Fruit fly (Drosophila melanogaster) whole organism, embryonic: ENCODE results near the gene Kdsr.

ENCODE experiments used
- Aef1 ChIP-seq: fragments of 200-800 bp; sonication (Bioruptor generic); IDR thresholded peaks from 3 replicates; pipeline ENCODE4 v1.3.6; 2022; ENCODE audit warnings: missing biosample characterization, missing genetic modification characterization
- B-H2 ChIP-seq: fragments of 200-800 bp; sonication (Bioruptor generic); optimal IDR thresholded peaks from 2 replicates; lab custom pipeline; 2018; ENCODE audit warnings: missing biosample characterization, mild to moderate bottlenecking, missing genetic modification characterization
- CG10274 ChIP-seq: fragments of 200-800 bp; sonication (Bioruptor generic); optimal IDR thresholded peaks from 3 replicates; lab custom pipeline; 2017; ENCODE audit warnings: missing biosample characterization, mild to moderate bottlenecking, missing genetic modification characterization
- CG10431 ChIP-seq: fragments of 200-800 bp; sonication (Bioruptor generic); optimal IDR thresholded peaks from 3 replicates; lab custom pipeline; 2018; ENCODE audit warnings: missing biosample characterization, mild to moderate bottlenecking, missing genetic modification characterization
- CG11247 ChIP-seq: fragments of 200-800 bp; sonication (Bioruptor generic); IDR thresholded peaks from 2 replicates; pipeline ENCODE4 v1.3.6; 2022; ENCODE audit warnings: missing biosample characterization, missing genetic modification characterization
- CG11456 ChIP-seq: fragments of 200-800 bp; sonication (Bioruptor generic); IDR thresholded peaks from 3 replicates; pipeline ENCODE4 v1.3.6; 2022; ENCODE audit warnings: missing biosample characterization, missing genetic modification characterization
- CG11723 ChIP-seq: fragments of 200-800 bp; sonication (Bioruptor generic); optimal IDR thresholded peaks from 2 replicates; lab custom pipeline; 2017; ENCODE audit warnings: missing biosample characterization, mild to moderate bottlenecking, missing genetic modification characterization
- CG12299 ChIP-seq: fragments of 200-800 bp; sonication (Bioruptor generic); optimal IDR thresholded peaks from 2 replicates; lab custom pipeline; 2018; ENCODE audit warnings: missing biosample characterization, mild to moderate bottlenecking, missing genetic modification characterization
- CG15696 ChIP-seq: fragments of 200-800 bp; sonication (Bioruptor generic); optimal IDR thresholded peaks from 2 replicates; lab custom pipeline; 2019; ENCODE audit warnings: missing biosample characterization, mild to moderate bottlenecking, missing genetic modification characterization, moderate library complexity
- CG17186 ChIP-seq: fragments of 200-800 bp; sonication (Bioruptor generic); optimal IDR thresholded peaks from 3 replicates; lab custom pipeline; 2017; ENCODE audit warnings: missing biosample characterization, missing genetic modification reagents, missing genetic modification characterization
- CG3163 ChIP-seq: fragments of 200-800 bp; sonication (Bioruptor generic); optimal IDR thresholded peaks from 3 replicates; lab custom pipeline; 2016; ENCODE audit warnings: missing biosample characterization, missing genetic modification characterization
- CG4360 ChIP-seq: fragments of 200-800 bp; sonication (Bioruptor generic); IDR thresholded peaks from 2 replicates; pipeline ENCODE4 v1.3.6; 2022; ENCODE audit warnings: missing biosample characterization, missing genetic modification characterization
- CG43689 ChIP-seq: fragments of 200-800 bp; sonication (Bioruptor generic); IDR thresholded peaks from 2 replicates; pipeline ENCODE4 v1.3.6; 2022; ENCODE audit warnings: missing biosample characterization, missing genetic modification characterization
- CG4617 ChIP-seq: fragments of 200-800 bp; sonication (Bioruptor generic); optimal IDR thresholded peaks from 3 replicates; lab custom pipeline; 2016; ENCODE audit warnings: missing biosample characterization, missing genetic modification characterization, borderline replicate concordance
- CG5180 ChIP-seq: fragments of 200-800 bp; sonication (Bioruptor generic); optimal IDR thresholded peaks from 3 replicates; lab custom pipeline; 2017; ENCODE audit warnings: missing biosample characterization, missing genetic modification characterization, mild to moderate bottlenecking, moderate library complexity, missing genetic modification reagents
- CG5953 ChIP-seq: fragments of 200-800 bp; sonication (Bioruptor generic); IDR thresholded peaks from 2 replicates; pipeline ENCODE4 v1.3.6; 2022; ENCODE audit warnings: missing biosample characterization, missing genetic modification characterization
- CG6683 ChIP-seq: fragments of 200-800 bp; sonication (Bioruptor generic); optimal IDR thresholded peaks from 2 replicates; lab custom pipeline; 2017; ENCODE audit warnings: missing biosample characterization, mild to moderate bottlenecking, missing genetic modification characterization, missing genetic modification reagents
- CG8478 ChIP-seq: fragments of >200 bp; optimal IDR thresholded peaks from 2 replicates; lab custom pipeline; 2018
- CG8765 ChIP-seq: fragments of 200-800 bp; sonication (Bioruptor generic); IDR thresholded peaks from 2 replicates; pipeline ENCODE4 v1.3.6; 2022; ENCODE audit warnings: missing biosample characterization, missing genetic modification characterization
- Camta ChIP-seq: fragments of 200-800 bp; sonication (Bioruptor generic); optimal IDR thresholded peaks from 2 replicates; lab custom pipeline; 2016; ENCODE audit warnings: missing biosample characterization, missing genetic modification characterization
- Dip2 ChIP-seq: fragments of 200-800 bp; sonication (Bioruptor generic); IDR thresholded peaks from 2 replicates; pipeline ENCODE4 v1.3.6; 2022; ENCODE audit warnings: missing biosample characterization, missing genetic modification characterization
- Dref ChIP-seq: fragments of 200-800 bp; sonication (Bioruptor generic); IDR thresholded peaks from 2 replicates; pipeline ENCODE4 v1.3.6; 2022; ENCODE audit warnings: missing biosample characterization, missing genetic modification characterization
- E2f2 ChIP-seq: fragments of 200-800 bp; sonication (Bioruptor generic); IDR thresholded peaks from 2 replicates; pipeline ENCODE4 v1.3.6; 2022; ENCODE audit warnings: missing biosample characterization, missing genetic modification characterization
- ERR ChIP-seq: fragments of 200-800 bp; sonication (Bioruptor generic); optimal IDR thresholded peaks from 2 replicates; lab custom pipeline; 2016; ENCODE audit warnings: missing biosample characterization, missing genetic modification characterization
- Eip74EF ChIP-seq, 2 experiments: fragments of 200-800 bp in 1 of 2; fragments of >200 bp in 1 of 2; sonication (Bioruptor generic) in 1 of 2; optimal IDR thresholded peaks; 2 replicates each; lab custom pipeline; 2017 to 2019; ENCODE audit warnings: missing biosample characterization in 2 of 2, missing genetic modification characterization in 2 of 2, mild to moderate bottlenecking in 1 of 2, moderate library complexity in 1 of 2
- Gsc ChIP-seq: fragments of 200-800 bp; sonication (Bioruptor generic); IDR thresholded peaks from 2 replicates; pipeline ENCODE4 v1.3.6; 2022; ENCODE audit warnings: missing biosample characterization, missing genetic modification characterization
- Hand ChIP-seq: fragments of 200-800 bp; sonication (Bioruptor generic); optimal IDR thresholded peaks from 2 replicates; lab custom pipeline; 2017; ENCODE audit warnings: mild to moderate bottlenecking, missing biosample characterization, missing genetic modification reagents, missing genetic modification characterization
- Hsf ChIP-seq: fragments of 200-800 bp; sonication (Bioruptor generic); optimal IDR thresholded peaks from 3 replicates; lab custom pipeline; 2016; ENCODE audit warnings: missing biosample characterization, missing genetic modification characterization
- NC2β ChIP-seq: fragments of 200-800 bp; sonication (Bioruptor generic); optimal IDR thresholded peaks from 2 replicates; lab custom pipeline; 2016; ENCODE audit warnings: missing biosample characterization, missing genetic modification characterization
- Oaz ChIP-seq: fragments of 200-800 bp; sonication (Bioruptor generic); IDR thresholded peaks from 2 replicates; pipeline ENCODE4 v1.3.6; 2022; ENCODE audit warnings: missing biosample characterization, missing genetic modification characterization
- PHDP ChIP-seq: fragments of 200-800 bp; sonication (Bioruptor generic); optimal IDR thresholded peaks from 3 replicates; lab custom pipeline; 2018; ENCODE audit warnings: missing biosample characterization, mild to moderate bottlenecking, missing genetic modification characterization, moderate library complexity
- ap ChIP-seq: fragments of 200-800 bp; sonication (Bioruptor generic); IDR thresholded peaks from 2 replicates; pipeline ENCODE4 v1.3.6; 2022; ENCODE audit warnings: missing biosample characterization, missing genetic modification characterization
- bab2 ChIP-seq: fragments of 200-800 bp; sonication (Bioruptor generic); optimal IDR thresholded peaks from 2 replicates; lab custom pipeline; 2016; ENCODE audit warnings: missing biosample characterization, missing genetic modification characterization
- bbx ChIP-seq: fragments of 200-800 bp; sonication (Bioruptor generic); IDR thresholded peaks from 2 replicates; pipeline ENCODE4 v1.3.6; 2022; ENCODE audit warnings: missing biosample characterization, missing genetic modification characterization; ENCODE audit not compliant: partially characterized antibody
- cad ChIP-seq: fragments of >200 bp; optimal IDR thresholded peaks from 2 replicates; lab custom pipeline; 2017; ENCODE audit warnings: missing biosample characterization, missing genetic modification characterization
- cas ChIP-seq: fragments of 200-800 bp; sonication (Bioruptor generic); IDR thresholded peaks from 2 replicates; pipeline ENCODE4 v1.3.6; 2022; ENCODE audit warnings: missing biosample characterization, missing genetic modification characterization
- caup ChIP-seq: fragments of 200-800 bp; sonication (Bioruptor generic); optimal IDR thresholded peaks from 3 replicates; lab custom pipeline; 2017; ENCODE audit warnings: missing biosample characterization, mild to moderate bottlenecking, missing genetic modification characterization, moderate library complexity; ENCODE audit not compliant: severe bottlenecking
- cwo ChIP-seq: fragments of 200-800 bp; sonication (Bioruptor generic); optimal IDR thresholded peaks from 3 replicates; lab custom pipeline; 2017; ENCODE audit warnings: missing biosample characterization, missing genetic modification characterization, mild to moderate bottlenecking, moderate library complexity, missing genetic modification reagents
- dmrt11E ChIP-seq: fragments of 200-800 bp; sonication (Bioruptor generic); optimal IDR thresholded peaks from 3 replicates; lab custom pipeline; 2018; ENCODE audit warnings: missing biosample characterization, mild to moderate bottlenecking, missing genetic modification characterization, moderate library complexity
- ems ChIP-seq: fragments of 200-800 bp; sonication (Bioruptor generic); optimal IDR thresholded peaks from 3 replicates; lab custom pipeline; 2016; ENCODE audit warnings: missing biosample characterization, missing genetic modification characterization
- gfzf ChIP-seq: fragments of 200-800 bp; sonication (Bioruptor generic); optimal IDR thresholded peaks from 2 replicates; lab custom pipeline; 2016; ENCODE audit warnings: missing biosample characterization, mild to moderate bottlenecking, missing genetic modification characterization, moderate library complexity
- gro ChIP-seq: fragments of 200-800 bp; sonication (Bioruptor generic); optimal IDR thresholded peaks from 2 replicates; lab custom pipeline; 2016; ENCODE audit warnings: missing biosample characterization, missing genetic modification characterization
- gt ChIP-seq: fragments of 200-800 bp; sonication (Bioruptor generic); IDR thresholded peaks from 2 replicates; pipeline ENCODE4 v1.3.6; 2022; ENCODE audit warnings: missing biosample characterization, missing genetic modification characterization
- lab ChIP-seq: fragments of 200-800 bp; sonication (Bioruptor generic); optimal IDR thresholded peaks from 3 replicates; lab custom pipeline; 2017; ENCODE audit warnings: missing biosample characterization, missing genetic modification characterization, mild to moderate bottlenecking, moderate library complexity, missing genetic modification reagents
- org-1 ChIP-seq: fragments of 200-800 bp; sonication (Bioruptor generic); optimal IDR thresholded peaks from 2 replicates; lab custom pipeline; 2017; ENCODE audit warnings: missing biosample characterization, missing genetic modification characterization
- p53 ChIP-seq: fragments of 200-800 bp; sonication (Bioruptor generic); optimal IDR thresholded peaks from 2 replicates; lab custom pipeline; 2016; ENCODE audit warnings: missing biosample characterization, missing genetic modification characterization
- ranshi ChIP-seq: fragments of 200-800 bp; sonication (Bioruptor generic); IDR thresholded peaks from 2 replicates; pipeline ENCODE4 v1.3.6; 2022; ENCODE audit warnings: missing biosample characterization, missing genetic modification characterization
- slbo ChIP-seq: fragments of 200-800 bp; sonication (Bioruptor generic); IDR thresholded peaks from 2 replicates; pipeline ENCODE4 v1.3.6; 2022; ENCODE audit warnings: missing biosample characterization, missing genetic modification characterization
- slp2 ChIP-seq: fragments of 200-800 bp; sonication (Bioruptor generic); optimal IDR thresholded peaks from 2 replicates; lab custom pipeline; 2016; ENCODE audit warnings: missing biosample characterization, missing genetic modification characterization
- vnd ChIP-seq: fragments of 200-800 bp; sonication (Bioruptor generic); IDR thresholded peaks from 3 replicates; pipeline ENCODE4 v1.3.6; 2022; ENCODE audit warnings: missing biosample characterization, missing genetic modification characterization; ENCODE audit not compliant: partially characterized antibody
- zfh1 ChIP-seq: fragments of 200-800 bp; sonication (Bioruptor generic); IDR thresholded peaks from 3 replicates; pipeline ENCODE4 v1.3.6; 2022; ENCODE audit warnings: missing biosample characterization, missing genetic modification characterization

The Kdsr gene

DNA sequence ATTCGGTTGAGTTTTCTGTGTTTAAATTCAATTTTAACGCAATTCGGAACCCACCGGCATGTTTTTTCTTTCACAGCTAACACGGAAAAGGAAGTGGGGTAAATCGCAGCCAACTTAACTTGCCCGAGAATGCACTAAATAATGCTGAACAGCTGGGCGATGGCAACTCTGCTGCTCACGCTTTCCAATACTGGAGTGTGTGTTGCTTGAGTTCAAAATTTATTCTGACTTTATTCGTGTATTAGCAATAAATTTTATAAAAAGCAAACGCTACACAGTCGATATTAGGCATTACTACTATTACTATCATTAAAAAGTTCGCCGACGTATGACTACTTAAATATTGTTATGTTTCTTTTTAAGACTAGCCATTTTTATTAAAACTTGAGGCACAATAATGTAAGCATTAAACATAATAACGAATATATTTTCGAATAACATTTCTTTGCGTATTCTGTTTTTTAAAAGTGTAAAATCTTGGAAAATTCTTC is 14.9 kb downstream of the Kdsr start, which contains the start of the genes RpS27 and Nup37 (continued):
- TF ChIP-seq gfzf (GFP tag; lab: Kevin White, UChicago) (peak; percentile 96), gt (GFP tag; lab: Robert Waterston, UW) (peak; percentile 96), ERR (peak; percentile 90), PHDP (tag; lab: Kevin White, UChicago) (peak; percentile 96), CG8478 (lab: Kevin White, UChicago) (no peak), caup (GFP tag; lab: Kevin White, UChicago) (peak; percentile 100), CG11247 (GFP tag; lab: Robert Waterston, UW) (peak; percentile 99), CG43689 (GFP tag; lab: Robert Waterston, UW) (peak; percentile 95), Hsf (peak; percentile 98), p53 (GFP tag; lab: Kevin White, UChicago) (peak; percentile 98), Aef1 (GFP tag; lab: Robert Waterston, UW) (peak; percentile 95), CG5953 (GFP tag; lab: Robert Waterston, UW) (peak; percentile 96), cad (GFP tag; lab: Kevin White, UChicago) (no peak), ranshi (GFP tag; lab: Robert Waterston, UW) (peak; percentile 96), ems (peak; percentile 98), bab2 (peak; percentile 97), B-H2 (peak; percentile 100), CG12299 (tag; lab: Kevin White, UChicago) (peak; percentile 93), bbx (GFP tag; lab: Robert Waterston, UW) (0 out of 2 replicates have a peak, but pooled peaks have one; percentile 34), Gsc (GFP tag; lab: Robert Waterston, UW) (peak; percentile 83; the same call in 1 of the 2 replicates), cwo (GFP tag; lab: Kevin White, UChicago) (peak; percentile 91), zfh1 (GFP tag; lab: Robert Waterston, UW) (peak; percentile 98), CG4617 (GFP tag; lab: Kevin White, UChicago) (peak; percentile 99), CG17186 (GFP tag; lab: Kevin White, UChicago) (peak; percentile 96), gro (GFP tag; lab: Kevin White, UChicago) (peak; percentile 97), CG11723 (GFP tag; lab: Kevin White, UChicago) (peak; percentile 99), slp2 (GFP tag; lab: Kevin White, UChicago) (peak; percentile 99), Hand (peak; percentile 94), Dip2 (GFP tag; lab: Robert Waterston, UW) (0 out of 2 replicates have a peak, but pooled peaks have one; percentile 14), ap (peak; percentile 95), CG5180 (GFP tag; lab: Kevin White, UChicago) (peak; percentile 91), CG11456 (peak; percentile 99), dmrt11E (peak; percentile 94), CG3163 (GFP tag; lab: Kevin White, UChicago) (peak; percentile 94), CG10274 (GFP tag; lab: Kevin White, UChicago) (peak; percentile 96), slbo (GFP tag; lab: Robert Waterston, UW) (peak; percentile 98), Dref (GFP tag; lab: Robert Waterston, UW) (peak; percentile 59), Eip74EF (GFP tag; optimal IDR thresholded peaks at IDR 0.05; lab: Kevin White, UChicago) (peak in 1 of 2 experiments; percentile 93), vnd (no peak), org-1 (peak; percentile 97), CG10431 (GFP tag; lab: Kevin White, UChicago) (peak; percentile 98), CG4360 (GFP tag; lab: Robert Waterston, UW) (peak; percentile 67), CG6683 (GFP tag; lab: Kevin White, UChicago) (peak; percentile 94), lab (GFP tag; lab: Kevin White, UChicago) (peak; percentile 99), Oaz (peak; percentile 92), CG8765 (GFP tag; lab: Robert Waterston, UW) (peak; percentile 89), E2f2 (GFP tag; lab: Robert Waterston, UW) (peak; percentile 85), NC2β (GFP tag; lab: Kevin White, UChicago) (peak; percentile 100), Camta (GFP tag; lab: Kevin White, UChicago) (peak; percentile 98), CG15696 (tag; lab: Kevin White, UChicago) (peak; percentile 81), cas (GFP tag; lab: Robert Waterston, UW) (peak; percentile 91)
